Worm (Caenorhabditis elegans) whole organism, midembryonic: Measurements from ENCODE around the gene str-4.

Experiments used
- T22C8.4 ChIP-seq: fragments of 200-800 bp; sonication (Bioruptor generic); IDR thresholded peaks from 2 replicates; pipeline ENCODE4 v1.3.6; 2022; ENCODE audit warnings: missing genetic modification characterization, missing compliant biosample characterization
- cog-1 ChIP-seq: sonication (generic microtip); optimal IDR thresholded peaks from 2 replicates; lab custom pipeline; 2016; ENCODE audit warnings: missing genetic modification characterization, missing compliant biosample characterization
- flt-1 ChIP-seq: fragments of 200-800 bp; sonication (Bioruptor generic); IDR thresholded peaks from 2 replicates; pipeline ENCODE4 v1.3.6; 2022; ENCODE audit warnings: missing genetic modification characterization, missing compliant biosample characterization
- klf-2 ChIP-seq: fragments of 200-800 bp; sonication (Bioruptor generic); conservative IDR thresholded peaks from 2 replicates; pipeline ENCODE4 v1.3.6; 2022; ENCODE audit warnings: missing genetic modification reagents, missing genetic modification characterization, missing compliant biosample characterization
- ref-1 ChIP-seq: fragments of 200-800 bp; sonication (Bioruptor generic); conservative IDR thresholded peaks from 2 replicates; pipeline ENCODE4 v1.3.6; 2022; ENCODE audit warnings: missing genetic modification reagents, missing genetic modification characterization, missing compliant biosample characterization
- tab-1 ChIP-seq: fragments of 200-800 bp; sonication (Bioruptor generic); IDR thresholded peaks from 2 replicates; pipeline ENCODE4 v1.3.6; 2022; ENCODE audit warnings: missing genetic modification characterization, missing compliant biosample characterization
- ztf-23 ChIP-seq: fragments of 200-800 bp; sonication (Bioruptor generic); IDR thresholded peaks from 2 replicates; pipeline ENCODE4 v1.3.6; 2022; ENCODE audit warnings: missing genetic modification reagents, missing genetic modification characterization, missing compliant biosample characterization
- ztf-29 ChIP-seq: fragments of 200-800 bp; sonication (Bioruptor generic); IDR thresholded peaks from 2 replicates; pipeline ENCODE4 v1.3.6; 2022; ENCODE audit warnings: missing genetic modification reagents, missing genetic modification characterization, missing compliant biosample characterization

- no peak for TF ChIP-seq cog-1 (tag; lab: Kevin White, UChicago)
- no peak for TF ChIP-seq ztf-29
- TF ChIP-seq ztf-23 (GFP tag; lab: Robert Waterston, UW): no peak
- TF ChIP-seq ref-1 (GFP tag; lab: Robert Waterston, UW): no peak
- TF ChIP-seq T22C8.4 (GFP tag; lab: Robert Waterston, UW): no peak
- TF ChIP-seq tab-1: no peak
- TF ChIP-seq flt-1: no peak
- no peak for TF ChIP-seq klf-2 (GFP tag; lab: Robert Waterston, UW)
Measured at ce11 chrV:13380980-13381379, 41.4 kb upstream of the str-4 start, which contains the start of gene cpz-2.
